Worm (Caenorhabditis elegans) whole organism, early embryonic: ENCODE measurements around the gene nhr-53.

Experiments used
- B0310.2 ChIP-seq: sonication (generic microtip); optimal IDR thresholded peaks from 2 replicates; lab custom pipeline; 2016; ENCODE audit warnings: mild to moderate bottlenecking, missing genetic modification characterization, missing compliant biosample characterization
- F13C5.2 ChIP-seq: sonication (generic microtip); optimal IDR thresholded peaks from 2 replicates; lab custom pipeline; 2017; ENCODE audit warnings: mild to moderate bottlenecking, missing genetic modification characterization, inconsistent platforms, missing compliant biosample characterization
- aly-1 ChIP-seq: sonication (generic microtip); optimal IDR thresholded peaks from 2 replicates; lab custom pipeline; 2016; ENCODE audit warnings: missing genetic modification characterization, missing compliant biosample characterization
- ama-1 ChIP-seq: fragments of 150-350 bp; optimal IDR thresholded peaks from 2 replicates; lab custom pipeline; 2014
- ets-7 ChIP-seq: sonication (generic microtip); optimal IDR thresholded peaks from 2 replicates; lab custom pipeline; 2016; ENCODE audit warnings: missing genotype, missing genetic modification characterization, missing compliant biosample characterization
- flt-1 ChIP-seq: fragments of 200-800 bp; sonication (Bioruptor generic); IDR thresholded peaks from 2 replicates; pipeline ENCODE4 v1.3.6; 2022; ENCODE audit warnings: missing genetic modification characterization, missing compliant biosample characterization
- hmg-4 ChIP-seq: fragments of 200-800 bp; sonication (Bioruptor generic); optimal IDR thresholded peaks from 2 replicates; lab custom pipeline; 2018; ENCODE audit warnings: mild to moderate bottlenecking, missing genetic modification characterization, missing compliant biosample characterization
- hnd-1 ChIP-seq: sonication (generic microtip); optimal IDR thresholded peaks from 2 replicates; lab custom pipeline; 2016; ENCODE audit warnings: missing genetic modification characterization, missing compliant biosample characterization
- pes-1 ChIP-seq: fragments of 200-800 bp; sonication (Bioruptor generic); IDR thresholded peaks from 2 replicates; pipeline ENCODE4 v1.3.6; 2022; ENCODE audit warnings: missing genetic modification reagents, missing genetic modification characterization, missing compliant biosample characterization
- scrt-1 ChIP-seq: fragments of 200-800 bp; sonication (Bioruptor generic); IDR thresholded peaks from 2 replicates; pipeline ENCODE4 v1.3.6; 2022; ENCODE audit warnings: missing genetic modification characterization, missing compliant biosample characterization
- tbx-37 ChIP-seq: fragments of 200-800 bp; sonication (Bioruptor generic); conservative IDR thresholded peaks from 2 replicates; pipeline ENCODE4 v1.3.6; 2022; ENCODE audit warnings: missing genetic modification reagents, missing genetic modification characterization, missing compliant biosample characterization
- tra-4 ChIP-seq: sonication (generic microtip); optimal IDR thresholded peaks from 2 replicates; lab custom pipeline; 2017; ENCODE audit warnings: missing genetic modification characterization, missing compliant biosample characterization

DNA sequence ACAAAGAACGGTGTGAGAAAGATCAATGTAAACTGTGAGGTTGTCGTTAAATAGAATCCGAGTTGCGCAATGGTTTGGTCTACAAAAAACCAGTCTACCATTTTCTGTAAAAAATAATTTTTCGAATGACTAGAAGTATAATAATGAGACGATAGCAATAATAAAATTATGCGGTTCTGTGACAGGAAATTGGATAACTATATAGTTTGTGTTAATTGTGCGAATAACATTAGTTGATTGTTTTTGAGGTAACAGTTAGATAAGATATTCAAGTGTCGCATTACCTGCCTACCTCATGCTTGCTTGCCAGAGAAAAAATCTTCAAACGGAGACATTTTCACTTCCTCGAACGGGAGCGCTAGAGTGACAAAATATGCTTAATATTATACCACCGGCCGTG is 39.7 kb upstream of the nhr-53 start, which contains the start of gene str-18:
- TF ChIP-seq F13C5.2 (tag; lab: Kevin White, UChicago), result no peak
- no peak for TF ChIP-seq ama-1 (lab: Kevin White, UChicago)
- no peak for TF ChIP-seq flt-1 (GFP tag; lab: Robert Waterston, UW)
- TF ChIP-seq pes-1, result no peak
- TF ChIP-seq B0310.2 (tag; lab: Kevin White, UChicago), result no peak
- no peak for TF ChIP-seq tbx-37 (GFP tag; lab: Robert Waterston, UW)
- no peak for TF ChIP-seq tra-4
- TF ChIP-seq aly-1 (tag; lab: Kevin White, UChicago), result no peak
- TF ChIP-seq scrt-1 (GFP tag; lab: Robert Waterston, UW), result no peak
- TF ChIP-seq hnd-1, result no peak
- TF ChIP-seq ets-7 (tag; lab: Kevin White, UChicago), result no peak
- TF ChIP-seq hmg-4 (GFP tag; lab: Kevin White, UChicago), result no peak
